Fruit fly (Drosophila melanogaster): ENCODE data around the gene RpL7-like.

The RpL7-like gene

DNA sequence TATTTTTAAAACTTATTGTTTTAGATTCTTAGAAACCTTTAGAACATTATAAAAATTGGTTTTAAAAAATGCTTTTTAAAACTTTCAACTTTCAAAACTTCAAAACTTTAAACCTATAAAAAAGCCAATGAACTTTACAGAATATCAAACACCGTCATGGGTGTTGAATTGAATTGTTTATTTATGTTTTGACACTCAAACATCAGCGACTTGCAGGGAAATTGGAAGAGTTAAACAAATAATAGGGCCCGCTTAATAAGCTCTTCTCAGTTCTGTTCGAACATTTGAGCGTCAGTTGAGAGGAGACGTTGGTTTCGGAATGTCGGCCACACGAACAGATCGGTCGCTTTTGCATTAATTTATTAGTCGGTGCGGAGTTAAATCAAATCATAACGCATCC is 7.0 kb upstream of the RpL7-like start, which contains the start of gene PLCXD:
PLCXD (plus strand) TSS at position 286 of the 400 bp plus-strand sequence.
- TF ChIP-seq noc (tag; optimal IDR thresholded peaks at IDR 0.05) = no peak

dm6 chr2L:12053365-12053764 is 2.8 kb upstream of the RpL7-like start:
- TF ChIP-seq noc (tag; optimal IDR thresholded peaks at IDR 0.05) = no peak

dm6 chr2L:12063035-12063434 is 6.9 kb downstream of the RpL7-like start, which contains the start of gene Rab3-GAP:
Rab3-GAP (minus strand) TSS chr2L:12063184.
- no peak for TF ChIP-seq noc (tag; optimal IDR thresholded peaks at IDR 0.05)

dm6 chr2L:12065683-12066386 is 9.7 kb downstream of the RpL7-like start:
- TF ChIP-seq noc (tag; optimal IDR thresholded peaks at IDR 0.05) = no peak

DNA sequence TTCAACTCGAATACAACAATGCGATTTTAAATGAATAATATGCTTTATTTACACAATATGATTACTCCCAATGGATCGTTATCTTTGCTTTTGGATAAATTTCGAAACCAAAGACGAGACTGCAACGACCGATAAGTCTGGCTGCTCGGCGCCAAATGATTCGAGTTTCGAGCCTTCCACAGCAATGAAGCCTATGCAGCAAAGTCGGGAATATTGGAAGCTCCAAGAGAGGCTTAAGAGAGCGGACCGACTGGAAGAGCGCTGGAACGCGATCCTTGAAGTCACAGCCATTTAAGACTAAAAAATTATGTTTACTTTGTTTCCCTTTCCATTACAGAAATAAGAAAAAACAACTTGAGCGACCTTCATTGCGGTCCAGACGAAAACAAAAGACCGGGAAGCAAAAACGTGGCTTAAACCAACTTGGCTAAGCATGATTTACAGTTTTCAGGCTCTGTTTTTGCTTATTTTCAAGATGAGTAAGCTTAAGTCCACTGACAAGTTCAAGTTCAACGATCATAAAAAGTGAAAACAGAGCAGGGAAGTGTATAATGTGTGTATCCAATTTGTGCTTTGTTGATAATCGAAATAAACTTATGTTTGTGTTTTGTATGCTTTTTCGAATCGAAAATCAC is 10.6 kb downstream of the RpL7-like start, which contains the start of gene firl:
firl (minus strand) TSS at position 159 of the 635 bp plus-strand sequence.
- no peak for TF ChIP-seq noc (tag; optimal IDR thresholded peaks at IDR 0.05)

DNA sequence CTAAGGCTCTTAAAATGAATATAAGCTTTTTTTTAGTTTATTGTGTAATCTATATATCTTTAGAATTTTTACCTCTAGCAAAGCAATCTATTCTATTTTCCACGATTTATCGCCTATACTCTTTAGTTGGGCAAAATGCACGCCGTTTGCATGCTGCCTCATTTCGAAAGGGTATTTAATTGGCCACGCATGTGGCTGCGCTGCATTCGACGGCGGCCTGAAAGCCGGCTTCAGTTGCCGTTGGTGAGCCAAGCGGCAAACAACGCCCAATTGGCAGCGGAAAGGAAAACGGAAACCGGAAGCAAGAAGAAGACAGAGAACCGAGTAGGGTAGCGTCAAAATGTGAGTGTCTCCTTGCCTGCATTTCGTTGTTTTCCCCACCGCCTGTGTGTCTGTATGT is 19.7 kb downstream of the RpL7-like start, which contains the start of gene CG14947:
CG14947 (plus strand) TSS at position 251 of the 400 bp plus-strand sequence.
- TF ChIP-seq noc (tag; optimal IDR thresholded peaks at IDR 0.05) = no peak

DNA sequence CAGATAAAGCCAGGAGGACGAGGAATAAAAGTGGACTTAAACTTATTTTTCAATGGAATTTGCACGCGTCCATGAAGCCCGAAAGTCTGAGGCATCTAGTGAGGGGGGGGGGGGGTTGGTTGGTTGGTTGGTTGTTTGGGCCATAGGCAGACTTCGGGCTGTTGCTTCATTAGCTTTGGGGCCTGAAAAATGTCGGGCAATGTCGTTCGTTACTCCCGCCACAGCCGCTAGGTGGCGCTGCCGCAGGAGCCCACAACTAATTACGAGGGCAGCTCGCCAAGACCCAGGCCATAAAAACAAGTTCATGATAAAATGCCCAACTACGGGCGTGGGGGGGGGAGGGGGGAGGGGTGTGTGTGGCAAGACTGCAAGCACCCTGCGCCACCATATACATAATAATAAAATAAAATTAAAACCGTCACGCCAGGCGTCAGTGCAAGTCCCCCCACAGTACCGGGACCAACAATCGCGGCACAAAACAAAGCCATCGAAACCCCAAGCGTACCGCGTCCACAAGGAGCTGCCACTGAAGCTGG is 22.1 kb downstream of the RpL7-like start:
- TF ChIP-seq noc (tag; optimal IDR thresholded peaks at IDR 0.05) = no peak

DNA sequence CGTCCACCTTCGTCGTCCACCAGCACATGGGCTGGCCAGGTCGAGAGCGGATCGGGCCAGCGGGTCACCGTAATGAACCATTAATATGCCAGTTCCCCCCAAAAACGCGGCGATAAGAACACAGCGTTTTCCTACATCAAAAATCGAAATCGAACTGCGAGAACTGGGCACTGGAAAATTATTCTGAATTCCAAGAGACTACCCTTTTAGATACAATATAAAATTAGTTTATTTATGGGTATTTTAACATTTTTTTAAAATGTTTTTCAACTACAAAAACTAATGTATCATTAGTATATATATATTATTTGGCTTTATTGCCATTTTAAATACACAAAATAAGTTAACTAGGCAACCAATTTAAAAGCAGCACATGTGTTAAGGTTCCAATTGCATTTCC is 22.6 kb downstream of the RpL7-like start:
- no peak for TF ChIP-seq noc (tag; optimal IDR thresholded peaks at IDR 0.05)

- TF ChIP-seq noc (tag; optimal IDR thresholded peaks at IDR 0.05) = no peak
These were observed 23.8 kb downstream of the RpL7-like start for dm6 chr2L:12079827-12080381.

DNA sequence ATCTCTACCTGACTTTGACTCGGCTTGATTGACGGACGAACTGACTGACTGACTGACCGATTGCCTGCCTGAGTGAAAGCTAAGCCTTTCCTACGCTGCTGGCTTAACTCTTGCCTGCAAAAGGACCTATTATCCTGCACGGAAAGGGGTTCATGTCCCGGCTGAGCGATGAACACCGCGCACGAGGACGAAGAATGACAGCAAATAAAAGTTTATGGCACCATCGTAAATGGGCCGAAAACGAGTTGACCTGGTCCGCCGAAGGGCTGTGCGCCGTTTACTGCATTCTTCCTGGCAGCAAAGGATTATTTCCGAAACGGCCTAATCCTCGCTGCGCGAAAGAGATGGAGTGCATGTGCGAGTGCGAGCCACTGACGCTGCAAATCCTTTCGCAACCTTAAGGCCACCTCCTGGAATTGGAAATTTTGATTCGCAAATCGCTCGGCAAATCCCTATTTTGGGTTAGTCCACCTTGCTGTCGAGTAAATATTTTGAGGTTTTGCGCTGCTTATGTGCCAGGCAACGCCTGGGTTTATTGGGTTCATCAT is 25.1 kb downstream of the RpL7-like start:
- no peak for TF ChIP-seq noc (tag; optimal IDR thresholded peaks at IDR 0.05)

dm6 chr2L:12085010-12085409 is 28.9 kb downstream of the RpL7-like start:
- TF ChIP-seq noc (tag; optimal IDR thresholded peaks at IDR 0.05) = no peak

dm6 chr2L:12085619-12086171 is 29.6 kb downstream of the RpL7-like start, which contains the start of gene prd:
prd (minus strand) TSS chr2L:12085827.
- no peak for TF ChIP-seq noc (tag; optimal IDR thresholded peaks at IDR 0.05)

dm6 chr2L:12087442-12087841 is 31.3 kb downstream of the RpL7-like start:
- no peak for TF ChIP-seq noc (tag; optimal IDR thresholded peaks at IDR 0.05)

- no peak for TF ChIP-seq noc (tag; optimal IDR thresholded peaks at IDR 0.05)
These were observed 33.0 kb downstream of the RpL7-like start for dm6 chr2L:12089145-12089544.

DNA sequence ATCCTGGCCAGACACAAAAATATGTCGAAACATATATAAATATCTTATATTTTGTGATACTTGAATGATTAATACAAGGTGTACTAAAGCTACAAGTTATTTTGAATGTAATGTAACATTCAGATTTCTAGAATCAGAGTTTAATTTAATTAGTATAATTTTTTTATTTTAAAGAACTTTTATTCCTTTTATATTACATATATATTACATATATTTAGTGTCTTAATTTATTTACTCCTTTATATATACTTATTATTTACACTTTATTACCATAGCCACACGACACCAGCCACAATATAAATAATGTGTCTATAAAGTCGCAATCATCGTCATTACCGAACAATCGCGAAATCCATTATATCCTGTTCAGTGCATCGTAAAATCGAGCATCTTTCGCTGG is 35.4 kb downstream of the RpL7-like start, which contains the start of gene Pex19:
Pex19 (plus strand) TSS at position 301 of the 400 bp plus-strand sequence.
- TF ChIP-seq noc (tag; optimal IDR thresholded peaks at IDR 0.05) = no peak

DNA sequence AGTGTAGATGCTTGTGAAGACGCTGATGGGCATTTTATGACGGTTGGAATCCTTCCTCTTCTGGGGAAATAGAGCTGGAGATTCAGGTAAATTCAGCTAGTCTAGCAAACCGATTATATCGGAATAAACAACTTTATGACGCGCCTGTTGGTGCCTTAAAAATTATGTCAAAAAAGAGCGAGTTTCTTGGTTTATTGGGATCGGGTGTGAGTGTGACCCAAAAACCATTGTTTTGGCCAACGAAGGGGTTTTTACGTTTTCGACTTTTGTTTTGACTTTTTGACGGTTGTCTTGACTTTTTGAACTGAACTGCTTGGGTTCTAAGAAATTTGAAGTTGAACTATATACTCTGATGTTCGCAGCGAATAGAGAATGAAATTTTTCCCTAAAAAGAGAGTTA is 35.9 kb downstream of the RpL7-like start:
- no peak for TF ChIP-seq noc (tag; optimal IDR thresholded peaks at IDR 0.05)
